Worm (Caenorhabditis elegans) whole organism, L1 larva: ENCODE results near the gene C17G10.13.
"Not testable (repeated sequence)": the region's sequence is repeated elsewhere in the genome, so short reads cannot be mapped to it uniquely, and the experiment has no call there.

Experiments used
- ceh-88 ChIP-seq: fragments of 200-800 bp; sonication (Bioruptor generic); IDR thresholded peaks from 2 replicates; pipeline ENCODE4 v1.3.6; 2022; ENCODE audit warnings: missing genetic modification characterization, missing compliant biosample characterization
- hlh-17 ChIP-seq: fragments of 200-800 bp; sonication (Bioruptor generic); optimal IDR thresholded peaks from 2 replicates; lab custom pipeline; 2018; ENCODE audit warnings: missing genetic modification characterization, mild to moderate bottlenecking, missing compliant biosample characterization, moderate library complexity, borderline replicate concordance
- unc-130 ChIP-seq: fragments of 150-350 bp; optimal IDR thresholded peaks from 2 replicates; lab custom pipeline; 2017; ENCODE audit warnings: missing biosample characterization, missing genetic modification characterization, inconsistent platforms

Gene C17G10.13

DNA sequence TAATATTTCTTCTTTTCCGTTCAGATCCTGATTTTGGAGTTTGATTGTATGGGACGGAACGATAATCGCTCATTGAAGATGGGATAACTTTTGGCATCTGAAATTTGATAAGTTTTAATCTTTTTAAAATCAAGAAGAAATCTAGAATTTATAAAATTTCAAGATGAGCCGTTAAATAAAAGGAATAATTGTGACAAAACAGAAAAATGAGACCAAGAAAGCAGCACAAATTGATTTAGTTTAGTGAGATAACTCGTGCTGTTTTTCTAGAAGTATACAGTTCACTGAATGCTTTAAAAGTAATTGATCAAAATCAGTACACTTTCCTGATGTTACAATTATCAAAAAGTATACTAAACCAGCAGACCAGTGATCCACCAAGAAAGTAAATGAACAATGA, 49.5 kb downstream of the C17G10.13 start, which contains the start of gene hlh-27:
hlh-27 (minus strand) TSS at position 101 of the 400 bp plus-strand sequence.
- TF ChIP-seq ceh-88 (GFP tag; lab: Robert Waterston, UW); hlh-17; unc-130 (tag; lab: Kevin White, UChicago): not testable (repeated sequence)
